Fruit fly (Drosophila melanogaster): Measurements from ENCODE around the gene CG11656.

The CG11656 gene

dm6 chr3R:13030257-13031173, 20.8 kb downstream of the CG11656 start, which contains the start of the genes CG46281 and CG46280:
Gene CG46281, minus strand, starts transcription at chr3R:13030307.
Gene CG46280, minus strand, starts transcription at chr3R:13030659.
- TF ChIP-seq h (optimal IDR thresholded peaks at IDR 0.05) (no peak), insv (optimal IDR thresholded peaks at IDR 0.05) (no peak), Myc (optimal IDR thresholded peaks at IDR 0.05) (no peak), Sin3A (optimal IDR thresholded peaks at IDR 0.05) (no peak), psq (optimal IDR thresholded peaks at IDR 0.05) (no peak), ttk (optimal IDR thresholded peaks at IDR 0.05) (no peak)

dm6 chr3R:13032323-13032722, 22.6 kb downstream of the CG11656 start, which contains the start of gene ry:
Gene ry, plus strand, starts transcription at chr3R:13032528.
- TF ChIP-seq psq (optimal IDR thresholded peaks at IDR 0.05): no peak
- TF ChIP-seq ttk (optimal IDR thresholded peaks at IDR 0.05): no peak
- no peak for TF ChIP-seq Sin3A (optimal IDR thresholded peaks at IDR 0.05)
- TF ChIP-seq insv (optimal IDR thresholded peaks at IDR 0.05): no peak
- no peak for TF ChIP-seq Myc (optimal IDR thresholded peaks at IDR 0.05)
- TF ChIP-seq h (optimal IDR thresholded peaks at IDR 0.05): no peak

dm6 chr3R:13032975-13033445, 23.3 kb downstream of the CG11656 start:
- TF ChIP-seq Myc (optimal IDR thresholded peaks at IDR 0.05) (no peak), insv (optimal IDR thresholded peaks at IDR 0.05) (no peak), ttk (optimal IDR thresholded peaks at IDR 0.05) (no peak), psq (optimal IDR thresholded peaks at IDR 0.05) (no peak), Sin3A (optimal IDR thresholded peaks at IDR 0.05) (no peak), h (optimal IDR thresholded peaks at IDR 0.05) (no peak)

dm6 chr3R:13033670-13034069, 24.0 kb downstream of the CG11656 start:
- TF ChIP-seq insv (optimal IDR thresholded peaks at IDR 0.05) (no peak), h (optimal IDR thresholded peaks at IDR 0.05) (no peak), psq (optimal IDR thresholded peaks at IDR 0.05) (no peak), Sin3A (optimal IDR thresholded peaks at IDR 0.05) (no peak), Myc (optimal IDR thresholded peaks at IDR 0.05) (no peak), ttk (optimal IDR thresholded peaks at IDR 0.05) (no peak)

dm6 chr3R:13036064-13036463, 26.4 kb downstream of the CG11656 start:
- TF ChIP-seq h (optimal IDR thresholded peaks at IDR 0.05) (no peak), ttk (optimal IDR thresholded peaks at IDR 0.05) (no peak), psq (optimal IDR thresholded peaks at IDR 0.05) (no peak), insv (optimal IDR thresholded peaks at IDR 0.05) (no peak)

DNA sequence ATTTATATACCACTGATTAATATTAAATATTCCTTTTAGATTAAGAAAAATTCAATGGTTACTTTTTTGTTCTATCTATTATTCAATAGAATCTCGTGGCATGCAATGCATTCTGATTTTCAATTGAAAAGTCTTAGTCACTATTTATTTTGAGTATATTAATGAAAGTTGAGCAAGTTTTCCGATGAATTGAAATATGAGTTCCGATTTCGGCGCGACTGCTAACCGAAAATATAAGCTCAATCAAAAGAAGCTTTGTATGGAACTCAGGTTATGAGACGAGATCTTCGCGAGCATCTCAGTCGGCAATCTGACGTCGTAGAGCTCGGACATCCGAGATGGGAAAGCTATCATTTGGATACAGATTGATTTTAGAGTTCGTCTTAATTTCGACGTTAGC, 28.4 kb downstream of the CG11656 start, which contains the start of gene CG11668:
Gene CG11668, plus strand, starts transcription at position 301 of the 400 bp plus-strand sequence.
- TF ChIP-seq Sin3A (optimal IDR thresholded peaks at IDR 0.05) (no peak), insv (optimal IDR thresholded peaks at IDR 0.05) (no peak), Myc (optimal IDR thresholded peaks at IDR 0.05) (no peak), ttk (optimal IDR thresholded peaks at IDR 0.05) (no peak), h (optimal IDR thresholded peaks at IDR 0.05) (no peak), psq (optimal IDR thresholded peaks at IDR 0.05) (no peak)

- no peak for TF ChIP-seq psq (optimal IDR thresholded peaks at IDR 0.05)
- TF ChIP-seq h (optimal IDR thresholded peaks at IDR 0.05): no peak
- TF ChIP-seq Sin3A (optimal IDR thresholded peaks at IDR 0.05): no peak
- TF ChIP-seq ttk (optimal IDR thresholded peaks at IDR 0.05): no peak
- no peak for TF ChIP-seq Myc (optimal IDR thresholded peaks at IDR 0.05)
These were observed 29.4 kb downstream of the CG11656 start for dm6 chr3R:13039037-13039583.

- no peak for TF ChIP-seq Myc (optimal IDR thresholded peaks at IDR 0.05)
- no peak for TF ChIP-seq psq (optimal IDR thresholded peaks at IDR 0.05)
- TF ChIP-seq ttk (optimal IDR thresholded peaks at IDR 0.05): no peak
- TF ChIP-seq h (optimal IDR thresholded peaks at IDR 0.05): no peak
- no peak for TF ChIP-seq insv (optimal IDR thresholded peaks at IDR 0.05)
- TF ChIP-seq Sin3A (optimal IDR thresholded peaks at IDR 0.05): no peak
These were observed 32.1 kb downstream of the CG11656 start, which contains the start of gene CG11670 for dm6 chr3R:13041750-13042149. Gene CG11670, plus strand, starts transcription at chr3R:13042050.

DNA sequence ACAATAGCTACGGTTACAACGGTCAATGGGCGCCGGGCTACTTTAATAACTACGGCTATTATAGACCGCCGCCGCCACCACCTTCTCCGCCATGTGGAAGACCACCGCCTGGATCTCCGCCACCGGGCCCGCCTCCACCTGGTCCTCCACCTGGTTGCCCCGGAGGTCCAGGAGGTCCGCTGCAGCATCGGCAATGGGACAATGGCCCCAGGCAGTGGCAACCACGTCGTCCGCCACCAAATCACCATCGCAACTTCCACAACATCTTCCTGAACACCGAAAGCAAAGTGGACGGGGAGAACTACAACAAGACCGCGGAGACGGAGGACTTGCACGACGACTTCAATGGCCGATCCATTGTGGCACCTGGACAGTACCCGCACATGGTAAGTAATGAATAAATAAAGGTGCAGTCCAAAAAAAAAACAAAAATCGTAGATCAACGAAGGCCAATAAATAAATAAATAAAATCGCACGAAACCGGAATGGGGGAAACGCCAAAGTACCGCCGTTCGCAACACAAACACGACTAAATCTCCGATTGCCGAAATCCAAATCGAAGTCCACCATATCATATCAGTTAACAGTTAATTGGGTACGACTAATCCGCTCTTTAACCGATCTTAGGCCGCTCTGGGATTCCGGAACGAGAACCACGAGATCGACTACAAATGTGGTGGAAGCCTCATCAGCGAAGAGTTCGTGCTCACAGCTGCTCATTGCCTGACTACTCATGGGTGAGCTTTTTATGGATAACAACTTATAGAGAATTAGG, 32.8 kb downstream of the CG11656 start, which contains the start of gene snk:
Gene snk, minus strand, starts transcription at position 513 of the 775 bp plus-strand sequence.
- TF ChIP-seq Sin3A (optimal IDR thresholded peaks at IDR 0.05) (no peak), psq (optimal IDR thresholded peaks at IDR 0.05) (no peak), h (optimal IDR thresholded peaks at IDR 0.05) (no peak), insv (optimal IDR thresholded peaks at IDR 0.05) (no peak), ttk (optimal IDR thresholded peaks at IDR 0.05) (no peak), Myc (optimal IDR thresholded peaks at IDR 0.05) (no peak)

DNA sequence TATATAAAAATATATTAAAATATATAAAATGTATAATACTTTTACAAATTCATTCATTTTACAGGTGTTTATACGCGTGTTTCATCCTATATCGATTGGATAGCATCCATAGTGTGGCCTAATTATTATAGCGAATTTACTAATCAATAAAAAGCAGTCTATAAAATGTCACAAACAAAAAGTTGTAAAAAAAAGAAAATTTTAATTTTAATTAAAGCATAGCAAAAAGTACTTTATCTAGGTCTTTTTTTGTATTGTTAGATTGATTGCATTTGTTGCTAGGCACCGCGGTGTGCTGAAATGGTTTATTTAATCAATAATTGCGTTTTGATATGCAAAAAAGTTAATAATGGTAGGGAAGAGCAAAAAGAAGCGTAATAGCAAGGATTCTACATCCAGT, 34.2 kb downstream of the CG11656 start, which contains the start of gene CG45122:
Gene CG45122, plus strand, starts transcription at position 301 of the 400 bp plus-strand sequence.
- no peak for TF ChIP-seq Sin3A (optimal IDR thresholded peaks at IDR 0.05)
- TF ChIP-seq insv (optimal IDR thresholded peaks at IDR 0.05): no peak
- TF ChIP-seq Myc (optimal IDR thresholded peaks at IDR 0.05): no peak
- no peak for TF ChIP-seq psq (optimal IDR thresholded peaks at IDR 0.05)
- TF ChIP-seq h (optimal IDR thresholded peaks at IDR 0.05): no peak
- TF ChIP-seq ttk (optimal IDR thresholded peaks at IDR 0.05): no peak

- TF ChIP-seq insv (optimal IDR thresholded peaks at IDR 0.05) (no peak), ttk (optimal IDR thresholded peaks at IDR 0.05) (no peak), Myc (optimal IDR thresholded peaks at IDR 0.05) (no peak), psq (optimal IDR thresholded peaks at IDR 0.05) (no peak), Sin3A (optimal IDR thresholded peaks at IDR 0.05) (no peak), h (optimal IDR thresholded peaks at IDR 0.05) (no peak)
These were observed 34.8 kb downstream of the CG11656 start, which contains the start of gene Hsc70-2 for dm6 chr3R:13044459-13044858. Gene Hsc70-2, plus strand, starts transcription at chr3R:13044759.
